Fruit fly (Drosophila melanogaster) whole organism, prepupa: ENCODE results near the gene CG32409.

Source experiments
- Eip93F ChIP-seq: fragments of 200-800 bp; sonication (Bioruptor generic); optimal IDR thresholded peaks from 2 replicates; lab custom pipeline; 2016; ENCODE audit warnings: missing biosample characterization, mild to moderate bottlenecking, missing genetic modification characterization
- Sox14 ChIP-seq: fragments of 200-800 bp; sonication (Bioruptor generic); optimal IDR thresholded peaks from 3 replicates; lab custom pipeline; 2016; ENCODE audit warnings: missing biosample characterization, missing genetic modification characterization
- eg ChIP-seq: fragments of 200-800 bp; sonication (Bioruptor generic); IDR thresholded peaks from 3 replicates; pipeline ENCODE4 v1.3.6; 2022; ENCODE audit warnings: missing biosample characterization, missing genetic modification characterization
- topi ChIP-seq: fragments of 200-800 bp; sonication (Bioruptor generic); optimal IDR thresholded peaks from 3 replicates; lab custom pipeline; 2016; ENCODE audit warnings: missing biosample characterization, missing genetic modification characterization

DNA sequence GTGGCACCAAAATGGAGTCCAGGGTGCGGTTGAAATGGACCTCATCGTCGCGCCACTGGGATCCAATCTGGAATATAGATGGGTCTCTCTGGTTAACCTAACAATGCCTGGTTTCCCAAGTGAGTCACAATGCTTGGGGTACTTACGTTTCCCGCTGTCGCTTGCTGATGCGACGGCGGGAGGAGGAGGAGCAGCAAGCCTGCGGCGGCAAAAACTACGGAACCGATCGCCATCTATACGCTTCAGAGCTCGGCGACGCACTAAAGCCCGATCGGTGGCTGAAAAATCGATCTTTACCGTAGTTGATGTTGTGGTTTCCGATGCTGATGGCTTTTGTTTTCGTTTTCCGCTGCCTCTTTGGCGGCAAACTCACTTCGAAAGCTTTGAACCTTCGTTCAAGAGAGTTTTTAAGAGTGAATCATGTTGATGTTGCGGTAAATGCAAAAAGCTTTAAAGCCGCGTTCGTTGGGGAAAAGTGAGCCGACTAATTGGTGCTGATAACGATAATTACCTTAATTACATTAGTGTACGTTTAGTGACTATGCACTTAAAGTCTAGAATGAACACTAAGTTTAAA, 2.9 kb downstream of the CG32409 start, which contains the start of gene QC:
- TF ChIP-seq Sox14 (GFP tag; lab: Kevin White, UChicago) (no peak), topi (GFP tag; lab: Kevin White, UChicago) (no peak), eg (GFP tag; lab: Robert Waterston, UW) (no peak), Eip93F (GFP tag; lab: Kevin White, UChicago) (no peak)
